Worm (Caenorhabditis elegans) whole organism, late embryonic: Measurements from ENCODE around the gene cth-2.
A peak's percentile ranks its signal among the peaks of the same experiment; 100 is the strongest.

Experiments used
- K09A11.1 ChIP-seq: sonication (generic microtip); optimal IDR thresholded peaks from 2 replicates; lab custom pipeline; 2017; ENCODE audit warnings: antibody characterized with exemption, mild to moderate bottlenecking, missing genetic modification characterization, missing compliant biosample characterization; ENCODE audit not compliant: insufficient read depth
- T23F11.4 ChIP-seq: fragments of 200-800 bp; sonication (Bioruptor generic); optimal IDR thresholded peaks from 2 replicates; lab custom pipeline; 2018; ENCODE audit warnings: mild to moderate bottlenecking, missing genetic modification characterization, missing compliant biosample characterization
- ceh-14 ChIP-seq: sonication (generic microtip); optimal IDR thresholded peaks from 2 replicates; lab custom pipeline; 2016; ENCODE audit warnings: missing genotype, missing genetic modification characterization, missing compliant biosample characterization
- ceh-18 ChIP-seq: sonication (generic microtip); optimal IDR thresholded peaks from 2 replicates; lab custom pipeline; 2016; ENCODE audit warnings: missing genetic modification characterization, missing compliant biosample characterization
- ceh-2 ChIP-seq: sonication (generic microtip); optimal IDR thresholded peaks from 2 replicates; lab custom pipeline; 2016; ENCODE audit warnings: missing genotype, missing genetic modification characterization, missing compliant biosample characterization
- ceh-30 ChIP-seq: fragments of 150-350 bp; optimal IDR thresholded peaks from 2 replicates; lab custom pipeline; 2014; ENCODE audit warnings: missing biosample characterization, missing genetic modification characterization
- ceh-48 ChIP-seq: sonication (generic microtip); optimal IDR thresholded peaks from 2 replicates; lab custom pipeline; 2016; ENCODE audit warnings: missing genetic modification characterization, inconsistent platforms, missing compliant biosample characterization
- dmd-4 ChIP-seq: sonication (generic microtip); optimal IDR thresholded peaks from 2 replicates; lab custom pipeline; 2016; ENCODE audit warnings: borderline replicate concordance, missing genetic modification characterization, missing compliant biosample characterization
- dve-1 ChIP-seq: sonication (generic microtip); optimal IDR thresholded peaks from 2 replicates; lab custom pipeline; 2017; ENCODE audit warnings: antibody characterized with exemption, mild to moderate bottlenecking, missing genetic modification characterization, missing compliant biosample characterization
- elt-2 ChIP-seq: sonication (generic microtip); optimal IDR thresholded peaks from 2 replicates; lab custom pipeline; 2016; ENCODE audit warnings: missing genetic modification reagents, missing genetic modification characterization, missing compliant biosample characterization
- ets-4 ChIP-seq: sonication (generic microtip); optimal IDR thresholded peaks from 2 replicates; lab custom pipeline; 2016; ENCODE audit warnings: missing genetic modification characterization, missing compliant biosample characterization
- eyg-1 ChIP-seq: sonication (generic microtip); optimal IDR thresholded peaks from 2 replicates; lab custom pipeline; 2016; ENCODE audit warnings: missing genotype, missing genetic modification characterization, missing compliant biosample characterization
- fax-1 ChIP-seq: sonication (generic microtip); optimal IDR thresholded peaks from 2 replicates; lab custom pipeline; 2016; ENCODE audit warnings: missing genotype, missing genetic modification characterization, missing compliant biosample characterization
- gmeb-2 ChIP-seq: sonication (generic microtip); optimal IDR thresholded peaks from 2 replicates; lab custom pipeline; 2016; ENCODE audit warnings: missing genetic modification characterization, inconsistent platforms, missing compliant biosample characterization
- hlh-13 ChIP-seq: fragments of 200-800 bp; sonication (Bioruptor generic); optimal IDR thresholded peaks from 2 replicates; lab custom pipeline; 2018; ENCODE audit warnings: mild to moderate bottlenecking, missing genetic modification characterization, missing compliant biosample characterization
- hlh-30 ChIP-seq: sonication (generic microtip); optimal IDR thresholded peaks from 2 replicates; lab custom pipeline; 2017; ENCODE audit warnings: antibody characterized with exemption, missing genetic modification characterization, missing compliant biosample characterization; ENCODE audit not compliant: insufficient read depth
- hlh-6 ChIP-seq: sonication (generic microtip); optimal IDR thresholded peaks from 2 replicates; lab custom pipeline; 2016; ENCODE audit warnings: missing genotype, missing genetic modification characterization, missing compliant biosample characterization
- lim-6 ChIP-seq: sonication (generic microtip); optimal IDR thresholded peaks from 2 replicates; lab custom pipeline; 2016; ENCODE audit warnings: missing genetic modification characterization, missing compliant biosample characterization
- lin-11 ChIP-seq: fragments of 200-800 bp; sonication (Bioruptor generic); optimal IDR thresholded peaks from 2 replicates; lab custom pipeline; 2018; ENCODE audit warnings: mild to moderate bottlenecking, missing genetic modification characterization, missing compliant biosample characterization
- nfya-1 ChIP-seq: sonication (generic microtip); optimal IDR thresholded peaks from 2 replicates; lab custom pipeline; 2017; ENCODE audit warnings: missing genetic modification characterization, mild to moderate bottlenecking, missing compliant biosample characterization, antibody characterized with exemption, moderate library complexity
- nhr-11 ChIP-seq: fragments of 150-350 bp; optimal IDR thresholded peaks from 2 replicates; lab custom pipeline; 2014; ENCODE audit warnings: missing biosample characterization, missing genetic modification characterization
- nhr-232 ChIP-seq: sonication (generic microtip); optimal IDR thresholded peaks from 2 replicates; lab custom pipeline; 2016; ENCODE audit warnings: missing genetic modification characterization, missing compliant biosample characterization
- npax-4 ChIP-seq: sonication (generic microtip); optimal IDR thresholded peaks from 2 replicates; lab custom pipeline; 2016; ENCODE audit warnings: missing genetic modification characterization, missing compliant biosample characterization
- odd-2 ChIP-seq: sonication (generic microtip); optimal IDR thresholded peaks from 2 replicates; lab custom pipeline; 2017; ENCODE audit warnings: antibody characterized with exemption, mild to moderate bottlenecking, missing genetic modification characterization, missing compliant biosample characterization
- pag-3 ChIP-seq: sonication (generic microtip); optimal IDR thresholded peaks from 2 replicates; lab custom pipeline; 2016; ENCODE audit warnings: missing compliant biosample characterization, missing genetic modification characterization, borderline replicate concordance
- pat-9 ChIP-seq: fragments of 200-800 bp; sonication (Bioruptor generic); optimal IDR thresholded peaks from 2 replicates; lab custom pipeline; 2018; ENCODE audit warnings: mild to moderate bottlenecking, missing genetic modification characterization, moderate library complexity, missing compliant biosample characterization
- pha-2 ChIP-seq: sonication (generic microtip); optimal IDR thresholded peaks from 2 replicates; lab custom pipeline; 2017; ENCODE audit warnings: mild to moderate bottlenecking, missing genetic modification characterization, missing compliant biosample characterization
- pqm-1 ChIP-seq: sonication (generic microtip); optimal IDR thresholded peaks from 2 replicates; lab custom pipeline; 2016; ENCODE audit warnings: missing genetic modification characterization, missing compliant biosample characterization
- ref-2 ChIP-seq: sonication (generic microtip); optimal IDR thresholded peaks from 2 replicates; lab custom pipeline; 2016; ENCODE audit warnings: missing genetic modification characterization, missing compliant biosample characterization
- sdc-2 ChIP-seq: sonication (generic microtip); optimal IDR thresholded peaks from 2 replicates; lab custom pipeline; 2016; ENCODE audit warnings: missing genotype, missing genetic modification characterization, missing compliant biosample characterization
- sox-2 ChIP-seq: fragments of 200-800 bp; sonication (Bioruptor generic); IDR thresholded peaks from 2 replicates; pipeline ENCODE4 v1.3.6; 2022; ENCODE audit warnings: missing genetic modification reagents, missing genetic modification characterization, missing compliant biosample characterization
- syd-9 ChIP-seq: sonication (generic microtip); optimal IDR thresholded peaks from 2 replicates; lab custom pipeline; 2016; ENCODE audit warnings: mild to moderate bottlenecking, missing genetic modification characterization, moderate library complexity, missing compliant biosample characterization
- tbx-2 ChIP-seq: sonication (generic microtip); optimal IDR thresholded peaks from 2 replicates; lab custom pipeline; 2016; ENCODE audit warnings: missing genetic modification characterization, missing compliant biosample characterization
- tbx-7 ChIP-seq: sonication (generic microtip); optimal IDR thresholded peaks from 2 replicates; lab custom pipeline; 2016; ENCODE audit warnings: missing genotype, missing genetic modification characterization, missing compliant biosample characterization
- unc-3 ChIP-seq, 2 experiments: fragments of 200-800 bp in 1 of 2; sonication (Bioruptor generic) in 1 of 2; sonication (generic microtip) in 1 of 2; conservative IDR thresholded peaks in 1 of 2; optimal IDR thresholded peaks in 1 of 2; 2 replicates each; pipeline versions ENCODE4 v1.3.6 to Lab custom; 2016 to 2022; ENCODE audit warnings: missing compliant biosample characterization in 2 of 2, missing genetic modification characterization in 2 of 2, missing genetic modification reagents in 1 of 2
- zip-5 ChIP-seq: sonication (generic microtip); optimal IDR thresholded peaks from 2 replicates; lab custom pipeline; 2016; ENCODE audit warnings: missing genetic modification characterization, missing compliant biosample characterization
- ztf-16 ChIP-seq: sonication (generic microtip); optimal IDR thresholded peaks from 2 replicates; lab custom pipeline; 2017; ENCODE audit warnings: missing genetic modification characterization, missing compliant biosample characterization

cth-2 gene

DNA sequence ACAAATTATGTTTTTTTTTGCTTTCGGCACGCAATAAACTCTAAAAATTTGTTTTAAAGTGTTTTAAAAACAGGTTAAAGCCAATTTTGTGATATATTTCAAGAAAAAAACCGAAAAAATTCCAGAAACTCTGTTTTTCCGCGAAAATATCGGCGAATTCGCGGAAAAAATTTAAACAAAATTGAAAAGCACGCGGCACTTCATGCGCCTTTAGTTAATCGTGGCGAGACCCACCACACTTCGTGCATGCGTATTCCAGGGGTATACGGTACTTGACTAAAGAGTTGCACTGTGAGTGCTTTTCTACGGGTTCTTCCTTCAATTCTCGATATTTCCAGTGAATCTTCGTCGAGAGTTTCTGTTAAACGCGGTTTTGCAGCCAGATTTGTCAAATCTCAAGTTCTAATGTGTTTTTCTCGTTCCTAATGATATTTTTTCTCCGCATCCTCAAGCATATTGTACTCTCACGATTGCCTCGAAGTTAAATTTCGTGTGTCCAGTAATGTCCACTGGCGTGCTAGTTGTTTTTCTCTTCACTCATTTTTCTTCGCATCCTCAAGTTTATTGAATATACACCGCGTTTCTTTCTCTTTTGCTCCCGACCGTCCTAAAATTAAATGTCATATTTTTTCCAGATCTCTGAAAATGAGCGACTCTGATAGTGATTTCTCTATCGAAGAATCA is 20.0 kb downstream of the cth-2 start, which contains the start of gene cin-4:
Gene cin-4 (plus strand): TSS at position 634 of the 684 bp plus-strand sequence.
- TF ChIP-seq tbx-2 (tag; lab: Kevin White, UChicago) = no peak
- TF ChIP-seq K09A11.1 (tag; lab: Kevin White, UChicago) = no peak
- TF ChIP-seq, all 69 proteins: peak for 0

DNA sequence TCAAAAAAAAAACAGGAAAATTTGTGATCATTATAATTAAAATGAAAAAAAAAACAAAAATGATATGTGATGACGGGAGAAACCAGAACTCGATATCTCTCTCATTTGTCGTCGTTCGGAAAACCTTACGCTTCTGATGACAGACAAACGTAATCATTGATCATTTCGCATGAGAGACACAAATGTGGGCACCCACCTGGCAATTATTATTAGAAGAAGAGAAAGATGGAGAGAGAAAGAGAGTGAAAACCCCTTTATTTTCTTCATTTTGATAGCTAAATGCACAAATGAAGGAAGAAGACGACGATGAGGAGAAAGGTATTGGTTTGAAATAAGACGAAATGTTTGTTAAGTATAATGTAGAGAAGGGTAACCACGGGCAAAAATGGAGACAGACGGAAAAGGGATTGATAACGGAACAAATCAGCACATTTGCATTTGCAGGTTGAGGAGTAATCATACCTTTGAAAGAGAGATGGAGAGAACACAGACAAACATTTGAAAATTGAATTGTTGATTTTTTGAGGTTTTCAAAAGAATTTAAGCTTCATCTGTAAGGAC is 26.5 kb downstream of the cth-2 start:
- TF ChIP-seq eyg-1 (no peak), ceh-14 (tag; lab: Kevin White, UChicago) (peak; percentile 11), elt-2 (tag; lab: Kevin White, UChicago) (peak; percentile 2), pat-9 (no peak), ceh-30 (tag; lab: Kevin White, UChicago) (no peak), pag-3 (tag; lab: Kevin White, UChicago) (no peak), nfya-1 (tag; lab: Kevin White, UChicago) (peak; percentile 12), ets-4 (tag; lab: Kevin White, UChicago) (no peak)

DNA sequence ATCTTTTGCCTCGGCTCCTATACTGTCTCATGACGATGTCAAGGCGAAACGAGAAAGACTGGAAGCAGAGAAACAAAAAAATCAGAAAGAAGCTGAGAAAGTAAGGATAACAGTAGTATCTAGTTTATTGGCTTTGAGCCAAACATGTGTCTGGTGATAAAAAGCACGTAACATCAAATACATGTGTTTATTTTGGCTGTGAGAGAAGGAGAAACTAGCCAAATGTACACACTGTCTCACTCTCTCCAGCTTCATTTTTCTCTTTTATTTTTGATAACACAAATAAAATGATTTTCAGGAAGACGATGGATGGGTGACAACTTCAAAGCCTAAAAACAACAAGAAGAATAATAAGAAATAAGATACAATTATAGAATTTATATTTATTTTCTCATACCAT is 28.2 kb downstream of the cth-2 start:
- TF ChIP-seq fax-1 (no peak), odd-2 (no peak)

DNA sequence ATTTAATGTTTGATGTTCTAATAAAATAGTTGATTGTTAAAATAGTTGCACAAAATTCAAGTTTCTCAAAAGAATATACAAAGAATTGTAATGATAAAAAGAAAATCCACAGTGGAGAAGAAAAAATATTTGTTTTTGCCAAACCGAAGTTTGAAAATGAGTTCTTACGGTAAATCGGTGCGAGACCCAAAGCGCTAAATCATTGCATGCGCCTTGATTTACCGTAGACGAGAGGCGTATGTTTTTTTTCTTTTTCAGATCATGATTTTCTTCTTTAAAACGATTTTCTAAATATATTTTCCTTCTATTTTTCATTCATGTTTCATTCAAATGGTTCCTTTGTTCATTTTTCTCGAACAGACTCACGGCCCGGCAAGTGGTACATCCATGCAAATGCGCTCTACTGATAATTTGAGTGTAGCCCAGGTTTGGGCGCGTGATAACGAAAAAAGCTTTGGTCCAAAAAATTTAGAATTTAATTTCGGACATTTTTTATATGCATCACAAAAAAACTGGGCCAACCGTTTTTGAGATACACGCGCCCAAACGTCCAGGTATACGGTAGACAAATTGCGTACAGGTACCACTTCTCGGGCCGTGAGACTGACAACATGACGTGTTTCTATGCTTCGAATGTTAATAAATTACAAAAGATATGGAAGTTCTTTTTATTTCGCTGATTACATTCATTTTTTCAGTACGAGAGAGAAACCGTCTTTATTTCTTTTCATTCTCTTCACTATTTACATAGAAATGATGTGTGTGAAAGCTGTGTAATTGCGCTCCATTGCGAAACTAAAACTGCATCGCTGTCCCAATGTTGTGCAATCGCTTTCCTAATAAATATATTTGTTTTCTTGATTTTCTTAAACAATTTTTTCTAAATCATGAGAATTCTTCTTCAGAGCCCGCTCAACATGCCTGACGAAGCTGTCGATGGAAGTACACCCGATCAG is 32.6 kb downstream of the cth-2 start, which contains the start of gene znf-598:
Gene znf-598 (plus strand): TSS at position 906 of the 956 bp plus-strand sequence.
- TF ChIP-seq dve-1 (no peak), syd-9 (tag; lab: Kevin White, UChicago) (no peak), hlh-13 (GFP tag; lab: Kevin White, UChicago) (no peak), nfya-1 (tag; lab: Kevin White, UChicago) (peak; percentile 10), unc-3 (GFP tag; conservative IDR thresholded peaks at IDR 0.05; lab: Robert Waterston, UW) (no peak), unc-3 (tag; optimal IDR thresholded peaks at IDR 0.05; lab: Kevin White, UChicago) (peak; percentile 16), pat-9 (no peak)
- TF ChIP-seq, all 69 proteins: peak for 2

DNA sequence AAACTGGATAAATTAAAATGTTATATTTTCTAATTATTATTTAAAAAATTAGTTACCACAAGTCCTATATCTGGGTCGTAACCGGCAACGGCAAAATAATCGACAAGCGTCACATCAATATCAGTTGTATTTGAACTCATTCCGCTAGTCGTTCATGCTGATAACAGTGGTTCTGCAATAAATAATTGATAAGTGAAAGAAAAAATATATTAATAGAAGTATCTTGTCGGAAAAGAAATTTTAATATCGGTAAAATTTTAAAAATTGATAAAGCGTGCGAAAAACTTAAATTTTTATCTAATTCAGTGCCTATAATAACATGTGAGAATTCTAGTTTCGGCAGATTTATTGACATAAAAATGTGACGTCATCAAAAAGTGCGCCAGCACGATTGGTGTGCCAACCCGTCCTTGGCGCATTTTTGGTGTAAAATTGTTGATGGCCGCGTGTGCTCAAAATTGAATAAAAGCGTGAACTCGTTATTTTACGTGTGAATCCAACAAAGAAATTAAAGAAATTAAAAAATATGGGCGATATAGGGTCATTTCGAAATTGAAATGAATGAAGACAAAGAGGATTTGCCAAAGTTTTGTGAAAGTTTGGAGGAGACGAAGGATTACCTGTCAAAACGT is 35.3 kb downstream of the cth-2 start, which contains the start of the genes lst-6 and lst-5:
Gene lst-6 (minus strand): TSS at position 140 of the 632 bp plus-strand sequence.
Gene lst-5 (plus strand): TSS at position 544 of the 632 bp plus-strand sequence.
- no peak for TF ChIP-seq syd-9 (tag; lab: Kevin White, UChicago)
- TF ChIP-seq pqm-1 (tag; lab: Kevin White, UChicago) = no peak
- no peak for TF ChIP-seq pha-2
- TF ChIP-seq ceh-48 = peak; percentile 24
- no peak for TF ChIP-seq T23F11.4
- no peak for TF ChIP-seq ceh-18 (tag; lab: Kevin White, UChicago)
- TF ChIP-seq sdc-2 (tag; lab: Kevin White, UChicago) = no peak
- TF ChIP-seq fax-1 = no peak
- no peak for TF ChIP-seq nhr-11 (tag; lab: Kevin White, UChicago)
- no peak for TF ChIP-seq npax-4 (tag; lab: Kevin White, UChicago)
- no peak for TF ChIP-seq ref-2 (tag; lab: Kevin White, UChicago)
- TF ChIP-seq tbx-7 (tag; lab: Kevin White, UChicago) = no peak
- peak; percentile 41 for TF ChIP-seq hlh-30 (tag; lab: Kevin White, UChicago)
- TF ChIP-seq gmeb-2 (tag; lab: Kevin White, UChicago) = no peak
- TF ChIP-seq zip-5 (tag; lab: Kevin White, UChicago) = no peak
- TF ChIP-seq ztf-16 = no peak
- TF ChIP-seq ets-4 (tag; lab: Kevin White, UChicago) = peak; percentile 11
- no peak for TF ChIP-seq lin-11 (tag; lab: Kevin White, UChicago)
- no peak for TF ChIP-seq hlh-6
- TF ChIP-seq sox-2 = no peak
- TF ChIP-seq dmd-4 = no peak
- TF ChIP-seq nhr-232 (tag; lab: Kevin White, UChicago) = no peak
- TF ChIP-seq ceh-2 = no peak
- TF ChIP-seq pat-9 = no peak
- no peak for TF ChIP-seq lim-6 (tag; lab: Kevin White, UChicago)
- TF ChIP-seq pag-3 (tag; lab: Kevin White, UChicago) = no peak
- TF ChIP-seq K09A11.1 (tag; lab: Kevin White, UChicago) = no peak
